Fruit fly (Drosophila melanogaster) whole organism, prepupa: ENCODE results near the gene a10.

Experiments used
- Blimp-1 ChIP-seq: fragments of 200-800 bp; sonication (Bioruptor generic); optimal IDR thresholded peaks from 3 replicates; lab custom pipeline; 2017; ENCODE audit warnings: missing biosample characterization, missing genetic modification characterization, mild to moderate bottlenecking, moderate library complexity, missing genetic modification reagents
- CG10631 ChIP-seq: fragments of 200-800 bp; sonication (Bioruptor generic); optimal IDR thresholded peaks from 2 replicates; lab custom pipeline; 2016; ENCODE audit warnings: missing biosample characterization, missing genetic modification characterization
- CG10669 ChIP-seq: fragments of 200-800 bp; sonication (Bioruptor generic); optimal IDR thresholded peaks from 3 replicates; lab custom pipeline; 2018; ENCODE audit warnings: missing biosample characterization, mild to moderate bottlenecking, missing genetic modification characterization, moderate library complexity
- CG11762 ChIP-seq: fragments of 200-800 bp; sonication (Bioruptor generic); optimal IDR thresholded peaks from 3 replicates; lab custom pipeline; 2016; ENCODE audit warnings: missing biosample characterization, missing genetic modification characterization; ENCODE audit not compliant: insufficient read depth
- CG11902 ChIP-seq: fragments of 200-800 bp; sonication (Bioruptor generic); optimal IDR thresholded peaks from 3 replicates; lab custom pipeline; 2016; ENCODE audit warnings: missing biosample characterization, missing genetic modification characterization
- CG15336 ChIP-seq: fragments of 200-800 bp; sonication (Bioruptor generic); IDR thresholded peaks from 2 replicates; pipeline ENCODE4 v1.3.6; 2022; ENCODE audit warnings: missing biosample characterization, missing genetic modification characterization
- CG3032 ChIP-seq: fragments of 200-800 bp; optimal IDR thresholded peaks from 2 replicates; lab custom pipeline; 2019; ENCODE audit warnings: missing biosample characterization, mild to moderate bottlenecking, missing genetic modification characterization, moderate library complexity
- CG31627 ChIP-seq: fragments of 200-800 bp; sonication (Bioruptor generic); optimal IDR thresholded peaks from 3 replicates; lab custom pipeline; 2016; ENCODE audit warnings: missing biosample characterization, missing genetic modification characterization
- CG32006 ChIP-seq: fragments of 200-800 bp; sonication (Bioruptor generic); optimal IDR thresholded peaks from 3 replicates; lab custom pipeline; 2017; ENCODE audit warnings: missing biosample characterization, mild to moderate bottlenecking, missing genetic modification characterization
- CG34406 ChIP-seq: fragments of 200-800 bp; sonication (Bioruptor generic); optimal IDR thresholded peaks from 3 replicates; lab custom pipeline; 2016; ENCODE audit warnings: missing biosample characterization, missing genetic modification characterization
- CG4318 ChIP-seq: fragments of 200-800 bp; sonication (Bioruptor generic); optimal IDR thresholded peaks from 3 replicates; lab custom pipeline; 2017; ENCODE audit warnings: missing biosample characterization, mild to moderate bottlenecking, missing genetic modification characterization
- CG6163 ChIP-seq: fragments of 200-800 bp; sonication (Bioruptor generic); IDR thresholded peaks from 3 replicates; pipeline ENCODE4 v1.3.6; 2022; ENCODE audit warnings: missing biosample characterization, missing genetic modification characterization
- CG6276 ChIP-seq: fragments of 200-800 bp; sonication (Bioruptor generic); optimal IDR thresholded peaks from 2 replicates; lab custom pipeline; 2017; ENCODE audit warnings: missing biosample characterization, mild to moderate bottlenecking, missing genetic modification characterization
- CG6792 ChIP-seq: fragments of 200-800 bp; sonication (Bioruptor generic); optimal IDR thresholded peaks from 3 replicates; lab custom pipeline; 2016; ENCODE audit warnings: missing biosample characterization, missing genetic modification characterization
- CG6854 ChIP-seq: fragments of 200-800 bp; sonication (Bioruptor generic); optimal IDR thresholded peaks from 2 replicates; lab custom pipeline; 2017; ENCODE audit warnings: missing biosample characterization, mild to moderate bottlenecking, missing genetic modification characterization
- CG7368 ChIP-seq: fragments of 200-800 bp; sonication (Bioruptor generic); optimal IDR thresholded peaks from 3 replicates; lab custom pipeline; 2016; ENCODE audit warnings: missing biosample characterization, missing genetic modification characterization
- CG8119 ChIP-seq: fragments of 200-800 bp; sonication (Bioruptor generic); IDR thresholded peaks from 3 replicates; pipeline ENCODE4 v1.3.6; 2022; ENCODE audit warnings: missing biosample characterization, missing genetic modification characterization
- Ets21C ChIP-seq: fragments of 200-800 bp; sonication (Bioruptor generic); optimal IDR thresholded peaks from 3 replicates; lab custom pipeline; 2016; ENCODE audit warnings: missing biosample characterization, missing genetic modification characterization
- Ets96B ChIP-seq: fragments of 200-800 bp; optimal IDR thresholded peaks from 2 replicates; lab custom pipeline; 2019; ENCODE audit warnings: missing biosample characterization, mild to moderate bottlenecking, missing genetic modification characterization, moderate library complexity
- Gug ChIP-seq: fragments of 200-800 bp; sonication (Bioruptor generic); IDR thresholded peaks from 2 replicates; pipeline ENCODE4 v1.3.6; 2022; ENCODE audit warnings: missing biosample characterization, missing genetic modification characterization
- Hr39 ChIP-seq: fragments of 200-800 bp; sonication (Bioruptor generic); optimal IDR thresholded peaks from 2 replicates; lab custom pipeline; 2016; ENCODE audit warnings: missing biosample characterization, missing genetic modification characterization
- Hr4 ChIP-seq: fragments of 200-800 bp; sonication (Bioruptor generic); optimal IDR thresholded peaks from 3 replicates; lab custom pipeline; 2016; ENCODE audit warnings: missing biosample characterization, missing genetic modification characterization
- Lpt ChIP-seq: fragments of 200-800 bp; sonication (Bioruptor generic); optimal IDR thresholded peaks from 3 replicates; lab custom pipeline; 2016; ENCODE audit warnings: missing biosample characterization, missing genetic modification characterization
- Met ChIP-seq: fragments of 200-800 bp; sonication (Bioruptor generic); optimal IDR thresholded peaks from 3 replicates; lab custom pipeline; 2016; ENCODE audit warnings: missing biosample characterization, missing genetic modification characterization
- OdsH ChIP-seq: fragments of 200-800 bp; sonication (Bioruptor generic); optimal IDR thresholded peaks from 3 replicates; lab custom pipeline; 2016; ENCODE audit warnings: missing biosample characterization, missing genetic modification characterization
- Sox102F ChIP-seq: fragments of 200-800 bp; sonication (Bioruptor generic); optimal IDR thresholded peaks from 2 replicates; lab custom pipeline; 2016; ENCODE audit warnings: missing biosample characterization, mild to moderate bottlenecking, missing genetic modification characterization
- Sox14 ChIP-seq: fragments of 200-800 bp; sonication (Bioruptor generic); optimal IDR thresholded peaks from 3 replicates; lab custom pipeline; 2016; ENCODE audit warnings: missing biosample characterization, missing genetic modification characterization
- achi ChIP-seq: fragments of 200-800 bp; sonication (Bioruptor generic); optimal IDR thresholded peaks from 3 replicates; lab custom pipeline; 2016; ENCODE audit warnings: missing biosample characterization, missing genetic modification characterization
- acj6 ChIP-seq: fragments of 200-800 bp; sonication (Bioruptor generic); optimal IDR thresholded peaks from 3 replicates; lab custom pipeline; 2016; ENCODE audit warnings: missing biosample characterization, missing genetic modification characterization
- cyc ChIP-seq: fragments of 200-800 bp; sonication (Bioruptor generic); optimal IDR thresholded peaks from 3 replicates; lab custom pipeline; 2016; ENCODE audit warnings: missing biosample characterization, missing genetic modification characterization
- dac ChIP-seq: fragments of 200-800 bp; sonication (Bioruptor generic); optimal IDR thresholded peaks from 2 replicates; lab custom pipeline; 2017; ENCODE audit warnings: missing biosample characterization, mild to moderate bottlenecking, missing genetic modification characterization
- dsx ChIP-seq: fragments of 200-800 bp; optimal IDR thresholded peaks from 3 replicates; lab custom pipeline; 2019; ENCODE audit warnings: missing biosample characterization, mild to moderate bottlenecking, missing genetic modification characterization, moderate library complexity; ENCODE audit not compliant: poor library complexity, severe bottlenecking
- esn ChIP-seq: fragments of 200-800 bp; sonication (Bioruptor generic); optimal IDR thresholded peaks from 2 replicates; lab custom pipeline; 2016; ENCODE audit warnings: missing biosample characterization, mild to moderate bottlenecking, missing genetic modification characterization, moderate library complexity
- fd59A ChIP-seq: fragments of 200-800 bp; sonication (Bioruptor generic); optimal IDR thresholded peaks from 2 replicates; lab custom pipeline; 2017; ENCODE audit warnings: missing biosample characterization, mild to moderate bottlenecking, missing genetic modification characterization, missing genetic modification reagents
- fd85E ChIP-seq: fragments of 200-800 bp; sonication (Bioruptor generic); optimal IDR thresholded peaks from 3 replicates; lab custom pipeline; 2016; ENCODE audit warnings: missing biosample characterization, missing genetic modification characterization
- fkh ChIP-seq: fragments of 200-800 bp; sonication (Bioruptor generic); optimal IDR thresholded peaks from 3 replicates; lab custom pipeline; 2017; ENCODE audit warnings: missing biosample characterization, mild to moderate bottlenecking, missing genetic modification characterization, moderate library complexity
- lz ChIP-seq: fragments of 200-800 bp; sonication (Bioruptor generic); optimal IDR thresholded peaks from 3 replicates; lab custom pipeline; 2016; ENCODE audit warnings: missing biosample characterization, missing genetic modification characterization
- net ChIP-seq: fragments of 200-800 bp; sonication (Bioruptor generic); optimal IDR thresholded peaks from 3 replicates; lab custom pipeline; 2016; ENCODE audit warnings: missing biosample characterization, missing genetic modification characterization
- pdm3 ChIP-seq: fragments of 200-800 bp; sonication (Bioruptor generic); optimal IDR thresholded peaks from 3 replicates; lab custom pipeline; 2016; ENCODE audit warnings: missing biosample characterization, missing genetic modification characterization
- salr ChIP-seq, 2 experiments: fragments of 200-800 bp; sonication (Bioruptor generic); optimal IDR thresholded peaks; 3 replicates each; lab custom pipeline; 2016 to 2018; ENCODE audit warnings: missing biosample characterization in 2 of 2, missing genetic modification characterization in 2 of 2, mild to moderate bottlenecking in 1 of 2
- spab ChIP-seq: fragments of 200-800 bp; sonication (Bioruptor generic); optimal IDR thresholded peaks from 2 replicates; lab custom pipeline; 2017; ENCODE audit warnings: missing biosample characterization, mild to moderate bottlenecking, missing genetic modification characterization, missing genetic modification reagents
- svp ChIP-seq: fragments of 200-800 bp; sonication (Bioruptor generic); peaks from one replicate; lab custom pipeline; 2016; ENCODE audit warnings: missing biosample characterization, missing genetic modification characterization
- topi ChIP-seq: fragments of 200-800 bp; sonication (Bioruptor generic); optimal IDR thresholded peaks from 3 replicates; lab custom pipeline; 2016; ENCODE audit warnings: missing biosample characterization, missing genetic modification characterization

The a10 gene

DNA sequence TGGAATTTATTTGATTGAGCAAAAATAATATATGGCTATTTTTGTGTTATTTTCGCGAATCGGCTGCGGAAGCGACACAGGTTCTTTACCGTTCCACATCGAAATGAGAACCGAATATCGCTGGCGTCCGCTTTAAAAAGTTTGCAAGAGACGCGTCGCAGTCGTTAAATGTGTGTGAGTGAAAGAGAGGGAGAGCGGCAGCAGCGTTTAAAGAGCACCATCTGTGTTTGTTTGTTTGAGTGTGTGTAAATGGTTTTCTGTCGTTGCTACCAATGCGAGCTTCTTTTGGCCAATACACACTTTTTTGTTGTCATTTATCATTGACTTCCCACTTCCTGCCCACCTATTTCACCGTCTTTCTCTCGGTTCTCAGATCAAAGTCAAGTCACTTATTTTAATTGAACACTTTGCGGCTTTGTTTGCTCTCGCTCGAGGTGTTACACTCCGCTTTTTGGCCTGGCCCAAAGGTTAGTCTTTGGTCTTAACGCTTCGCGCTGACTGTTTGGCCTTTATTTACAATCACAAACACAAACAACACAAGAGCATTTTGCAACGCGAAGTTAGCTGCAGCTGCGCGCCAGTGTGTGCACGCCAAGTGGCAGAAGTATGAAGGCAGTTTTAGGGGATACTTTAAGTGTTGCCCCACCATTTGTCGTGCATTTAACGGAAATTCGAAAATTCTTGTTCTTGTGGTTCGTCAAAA is 11.4 kb downstream of the a10 start, which contains the start of gene CG3764 (continued):
- no peak for TF ChIP-seq fd59A (GFP tag; lab: Kevin White, UChicago)
- peak; percentile 43 for TF ChIP-seq OdsH (GFP tag; lab: Kevin White, UChicago)
- peak; percentile 65 for TF ChIP-seq net (GFP tag; lab: Kevin White, UChicago)
- peak; percentile 18; the same call in 1 of the 3 replicates for TF ChIP-seq CG8119
- no peak for TF ChIP-seq CG10631 (GFP tag; lab: Kevin White, UChicago)
- TF ChIP-seq CG15336 (GFP tag; lab: Robert Waterston, UW): no peak; the same call in 1 of the 2 replicates
- no peak for TF ChIP-seq spab
- TF ChIP-seq Ets96B (tag; lab: Kevin White, UChicago): no peak
- no peak for TF ChIP-seq CG4318 (GFP tag; lab: Kevin White, UChicago)
- TF ChIP-seq CG3032 (tag; lab: Kevin White, UChicago): peak; percentile 28
- peak; percentile 17 for TF ChIP-seq dsx (GFP tag; lab: Kevin White, UChicago)
- peak; percentile 51 for TF ChIP-seq CG7368
- TF ChIP-seq CG10669 (GFP tag; lab: Kevin White, UChicago): peak; percentile 53
- peak; percentile 52 for TF ChIP-seq achi
- peak; percentile 49 for TF ChIP-seq Hr39 (GFP tag; lab: Kevin White, UChicago)
- peak; percentile 49 for TF ChIP-seq Sox102F (GFP tag; lab: Kevin White, UChicago)
- peak; percentile 77 for TF ChIP-seq svp
- TF ChIP-seq dac: no peak
- TF ChIP-seq Met (GFP tag; lab: Kevin White, UChicago): peak; percentile 68

DNA sequence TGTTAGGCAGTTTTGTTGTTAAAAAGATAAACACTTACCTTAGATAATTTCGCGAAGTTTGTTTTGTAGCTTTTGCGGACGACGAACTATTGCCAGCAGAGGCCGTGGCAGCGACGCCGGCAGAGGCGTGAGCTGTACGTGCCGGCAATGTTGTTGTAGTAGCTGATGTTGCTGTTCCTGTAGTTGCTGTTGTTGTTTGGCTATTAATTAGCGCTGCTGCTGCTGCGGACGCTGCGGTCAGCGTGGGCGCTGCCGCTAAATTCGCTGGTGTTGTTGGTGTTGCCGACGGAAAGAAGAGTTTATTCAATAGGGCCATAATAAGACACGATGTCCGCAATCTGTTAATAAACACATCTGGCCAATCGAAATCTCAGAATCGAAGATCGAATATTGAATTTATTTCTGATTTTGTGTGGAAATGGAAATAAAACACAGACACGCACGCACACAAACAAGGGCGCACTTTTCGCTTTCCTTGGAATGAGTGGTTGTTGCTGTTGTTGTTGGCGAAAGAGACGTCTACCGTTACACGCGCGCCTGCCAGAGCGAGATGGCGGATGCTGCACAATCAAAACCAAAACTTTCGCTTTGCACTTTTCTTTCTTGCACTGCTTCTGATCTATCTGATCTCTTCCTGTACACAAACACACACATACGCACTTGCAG is 12.1 kb downstream of the a10 start:
- TF ChIP-seq Blimp-1 (peak; percentile 98), pdm3 (no peak), svp (peak; percentile 93), CG6276 (GFP tag; lab: Kevin White, UChicago) (peak; percentile 11), Lpt (peak; percentile 16)

dm6 chr3L:17010492-17011303 is 12.8 kb downstream of the a10 start:
- peak; percentile 65 for TF ChIP-seq CG10631 (GFP tag; lab: Kevin White, UChicago)
- TF ChIP-seq CG15336 (GFP tag; lab: Robert Waterston, UW): no peak
- TF ChIP-seq Gug (GFP tag; lab: Robert Waterston, UW): no peak
- TF ChIP-seq salr (GFP tag; optimal IDR thresholded peaks at IDR 0.05; lab: Kevin White, UChicago): peak in 1 of 2 experiments; percentile 67
- no peak for TF ChIP-seq CG7368
- TF ChIP-seq Blimp-1: no peak
- TF ChIP-seq CG11902 (GFP tag; lab: Kevin White, UChicago): no peak
- TF ChIP-seq esn: peak; percentile 77
- TF ChIP-seq CG6163 (GFP tag; lab: Robert Waterston, UW): peak; percentile 29; the same call in 2 of the 3 replicates
- peak; percentile 30 for TF ChIP-seq CG34406
- peak; percentile 13 for TF ChIP-seq svp
- TF ChIP-seq fkh (GFP tag; lab: Kevin White, UChicago): no peak
- TF ChIP-seq CG31627 (GFP tag; lab: Kevin White, UChicago): peak; percentile 9
- peak; percentile 21 for TF ChIP-seq Ets21C (GFP tag; lab: Kevin White, UChicago)
- peak; percentile 21 for TF ChIP-seq CG11762 (GFP tag; lab: Kevin White, UChicago)
- TF ChIP-seq Sox14 (GFP tag; lab: Kevin White, UChicago): peak; percentile 34
- TF ChIP-seq cyc: no peak
- TF ChIP-seq CG6792 (GFP tag; lab: Kevin White, UChicago): peak; percentile 32
- peak; percentile 68 for TF ChIP-seq CG32006
- TF ChIP-seq Met (GFP tag; lab: Kevin White, UChicago): peak; percentile 36
- TF ChIP-seq fd85E (GFP tag; lab: Kevin White, UChicago): peak; percentile 17
- TF ChIP-seq Hr4 (GFP tag; lab: Kevin White, UChicago): peak; percentile 41
- TF ChIP-seq lz (GFP tag; lab: Kevin White, UChicago): peak; percentile 55
- peak; percentile 13 for TF ChIP-seq CG4318 (GFP tag; lab: Kevin White, UChicago)
- TF ChIP-seq Ets96B (tag; lab: Kevin White, UChicago): no peak
- peak; percentile 35 for TF ChIP-seq CG3032 (tag; lab: Kevin White, UChicago)
- peak; percentile 7 for TF ChIP-seq spab
- TF ChIP-seq Hr39 (GFP tag; lab: Kevin White, UChicago): peak; percentile 40
- TF ChIP-seq acj6 (GFP tag; lab: Kevin White, UChicago): peak; percentile 38
- peak; percentile 28 for TF ChIP-seq topi
- TF ChIP-seq CG6854 (GFP tag; lab: Kevin White, UChicago): no peak
